Worm (Caenorhabditis elegans): ENCODE measurements around the gene nta-1.

The nta-1 gene

DNA sequence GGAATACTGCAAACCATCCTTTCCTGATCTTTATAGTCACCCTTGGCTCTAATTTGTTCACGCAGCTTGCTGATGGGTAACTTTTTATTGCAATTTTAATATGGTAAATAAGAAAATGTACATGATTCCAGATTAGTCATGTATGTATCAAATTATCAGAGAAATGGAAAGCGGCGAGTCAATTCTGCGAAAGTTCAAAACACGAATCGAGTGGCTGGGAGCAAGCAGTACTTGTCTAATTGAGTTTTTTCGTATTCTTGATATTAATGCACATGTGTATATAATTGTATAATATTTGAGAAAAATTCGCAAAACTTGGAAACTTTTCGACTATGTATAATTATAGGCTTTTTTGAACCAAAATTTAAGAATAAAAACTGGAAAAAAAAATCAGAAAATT lies 15.4 kb upstream of the nta-1 start, which contains the start of gene T24E12.12:
TSS of gene T24E12.12 (plus strand) at position 281 of the 400 bp plus-strand sequence.
- TF ChIP-seq unc-62 (GFP tag; optimal IDR thresholded peaks at IDR 0.05) = no peak

DNA sequence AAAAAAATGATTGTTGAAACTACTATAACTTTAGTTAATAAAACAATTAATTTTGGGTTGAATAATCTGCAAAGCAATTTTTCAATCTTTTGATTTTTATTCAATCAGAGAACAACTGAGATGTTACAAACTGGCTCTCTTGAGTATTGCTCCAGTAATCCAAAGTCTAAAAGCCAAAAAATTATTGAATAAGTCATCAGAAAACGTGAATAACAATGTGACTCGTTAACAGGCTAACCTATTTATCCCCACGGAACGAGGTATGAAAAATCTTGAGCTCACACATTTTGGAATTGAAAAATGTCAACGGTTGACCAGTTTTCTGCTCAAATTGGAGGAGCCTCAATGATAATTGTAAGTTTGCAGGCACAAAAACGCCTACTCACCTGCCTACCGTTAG lies 13.9 kb upstream of the nta-1 start, which contains the start of gene srx-111:
TSS of gene srx-111 (plus strand) at position 301 of the 400 bp plus-strand sequence.
- no peak for TF ChIP-seq unc-62 (GFP tag; optimal IDR thresholded peaks at IDR 0.05)

DNA sequence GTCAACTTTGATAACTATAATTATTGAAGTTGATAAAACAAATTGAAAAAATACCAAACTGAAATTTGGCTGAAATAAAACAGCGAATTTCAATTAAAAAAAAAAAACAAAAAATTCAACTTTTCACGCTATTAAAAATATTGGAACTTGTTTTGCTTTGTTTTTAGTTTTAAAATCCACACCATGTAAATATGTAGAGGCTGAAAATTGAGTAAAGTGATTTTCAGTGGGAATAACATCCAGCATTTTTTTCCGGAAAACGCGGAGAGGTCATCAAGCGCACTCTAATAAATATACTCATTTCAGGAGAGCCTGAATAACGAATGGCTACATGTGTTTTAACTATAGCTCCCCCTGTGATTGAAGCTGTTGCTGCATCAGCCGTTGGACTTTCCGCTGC lies 10.0 kb upstream of the nta-1 start, which contains the start of gene rcd-1:
TSS of gene rcd-1 (plus strand) at position 301 of the 400 bp plus-strand sequence.
- no peak for TF ChIP-seq unc-62 (GFP tag; optimal IDR thresholded peaks at IDR 0.05)

DNA sequence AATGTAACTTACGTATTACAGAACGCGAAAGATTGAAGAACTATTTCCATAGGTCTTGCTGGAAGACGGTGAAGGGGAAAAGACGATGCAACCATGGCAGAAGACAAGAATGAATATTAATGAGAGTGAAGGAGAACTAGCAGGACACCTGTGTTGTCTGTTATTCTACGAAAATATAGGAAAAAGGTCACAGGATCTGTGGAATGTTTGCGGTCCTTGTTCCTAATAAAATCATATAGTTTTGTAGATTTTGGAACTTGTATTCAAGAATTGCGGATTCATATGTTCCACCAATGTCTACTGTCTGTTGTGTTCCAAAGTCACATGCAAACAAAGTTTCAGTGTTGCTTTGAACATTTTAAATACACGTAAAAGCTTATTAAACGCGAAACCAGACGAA lies 8.6 kb upstream of the nta-1 start, which contains the start of gene sdz-11:
TSS of gene sdz-11 (minus strand) at position 101 of the 400 bp plus-strand sequence.
- TF ChIP-seq unc-62 (GFP tag; optimal IDR thresholded peaks at IDR 0.05) = no peak

DNA sequence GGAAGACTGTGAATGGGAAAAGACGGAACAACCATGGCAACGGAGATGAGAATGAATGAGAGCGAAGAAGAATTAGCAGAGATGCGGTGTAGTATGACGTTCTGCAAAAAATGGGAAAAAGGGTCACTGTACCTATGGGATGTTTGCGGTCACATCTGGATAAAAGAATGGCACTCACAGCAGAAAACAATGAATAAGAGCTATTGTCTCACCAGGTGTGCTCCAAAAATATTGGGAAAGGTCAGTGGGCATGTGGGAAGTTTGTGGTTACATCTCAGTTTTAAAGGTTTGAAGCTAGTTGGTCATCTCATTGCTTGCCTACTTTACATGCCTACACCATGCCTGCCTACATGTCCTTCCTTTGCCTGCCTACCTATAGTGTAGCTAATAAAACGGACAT lies 7.1 kb upstream of the nta-1 start, which contains the start of gene fbxb-91:
TSS of gene fbxb-91 (minus strand) at position 101 of the 400 bp plus-strand sequence.
- TF ChIP-seq unc-62 (GFP tag; optimal IDR thresholded peaks at IDR 0.05) = no peak

DNA sequence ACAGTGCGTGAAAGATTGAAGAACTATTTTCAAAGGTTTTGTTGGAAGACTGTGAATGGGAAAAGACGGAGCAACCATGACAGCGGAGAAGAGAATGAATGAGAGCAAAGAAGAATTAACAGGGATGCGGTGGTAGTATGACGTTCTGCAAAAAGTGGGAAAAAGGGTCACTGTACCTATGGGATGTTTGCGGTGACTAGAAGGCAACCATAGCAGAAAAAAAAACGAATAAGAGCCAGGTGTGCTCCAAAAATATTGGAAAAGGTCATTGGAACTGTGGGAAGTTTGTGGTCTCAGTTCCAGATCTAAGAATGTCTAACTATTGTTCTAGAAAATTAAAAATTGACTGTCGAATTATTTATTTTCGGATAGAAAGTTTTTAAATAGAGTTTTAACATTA lies 5.1 kb upstream of the nta-1 start, which contains the start of gene fbxb-90:
TSS of gene fbxb-90 (minus strand) at position 101 of the 400 bp plus-strand sequence.
- no peak for TF ChIP-seq unc-62 (GFP tag; optimal IDR thresholded peaks at IDR 0.05)

DNA sequence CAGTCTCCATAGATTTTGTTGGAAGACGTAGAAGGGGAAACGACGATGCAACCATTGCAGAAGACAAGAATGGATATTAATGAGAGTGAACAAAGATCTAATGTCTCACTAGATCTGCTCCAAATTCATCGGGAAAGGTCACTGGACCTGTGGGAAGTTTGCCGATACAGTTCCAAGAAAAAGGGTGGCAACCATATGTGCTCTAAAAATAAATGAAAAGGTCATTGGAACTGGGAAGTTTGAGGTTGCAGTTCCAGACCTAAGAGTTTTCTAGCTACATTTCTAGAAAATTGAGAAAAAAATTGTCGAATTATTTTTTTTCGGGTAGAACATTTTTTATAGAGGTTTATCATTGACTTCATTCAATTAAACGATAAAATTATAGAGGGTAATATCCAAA lies 3.8 kb upstream of the nta-1 start, which contains the start of gene fbxb-92:
TSS of gene fbxb-92 (minus strand) at position 101 of the 400 bp plus-strand sequence.
- TF ChIP-seq unc-62 (GFP tag; optimal IDR thresholded peaks at IDR 0.05) = no peak

DNA sequence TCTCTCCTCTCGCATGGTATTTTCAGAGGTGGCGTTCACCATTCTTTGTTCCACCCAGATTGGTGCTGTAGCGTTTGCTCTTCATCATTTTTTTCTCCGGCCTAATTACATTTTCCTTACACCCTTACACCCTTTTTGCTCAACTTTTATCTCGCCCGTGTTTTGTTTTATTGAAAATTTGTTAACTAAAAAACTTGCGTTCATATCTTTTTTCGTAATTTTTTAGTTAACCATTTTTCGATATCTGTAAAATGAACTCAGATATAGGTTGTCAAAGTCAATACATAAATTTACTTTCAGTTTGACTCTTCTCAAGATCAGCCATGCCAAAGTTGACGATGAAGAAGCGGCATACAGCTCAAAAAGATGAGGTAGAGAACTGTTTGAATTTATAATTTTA lies 2.0 kb downstream of the nta-1 start, which contains the start of gene F12E12.1:
TSS of gene F12E12.1 (plus strand) at position 301 of the 400 bp plus-strand sequence.
- no peak for TF ChIP-seq unc-62 (GFP tag; optimal IDR thresholded peaks at IDR 0.05)

DNA sequence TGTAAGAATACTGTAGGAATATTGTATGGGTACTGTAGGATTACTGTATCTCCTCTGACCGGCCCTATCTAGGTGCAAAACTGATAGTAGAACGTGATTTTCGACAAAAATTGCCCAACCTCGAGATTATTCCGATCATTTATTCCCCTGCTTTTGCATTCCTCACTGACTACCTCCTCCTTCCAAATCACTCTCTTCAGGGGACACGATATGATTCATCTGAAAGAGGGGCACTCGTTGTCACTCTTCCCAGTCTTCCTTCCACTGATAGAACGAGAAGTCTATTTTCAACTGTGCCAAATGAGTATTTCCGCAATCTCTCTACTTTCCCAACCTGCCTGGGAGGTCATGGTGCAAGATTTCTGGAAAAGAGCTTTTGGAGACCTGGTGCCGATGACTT lies 4.0 kb downstream of the nta-1 start, which contains the start of gene F12E12.2:
TSS of gene F12E12.2 (plus strand) at position 301 of the 400 bp plus-strand sequence.
- TF ChIP-seq unc-62 (GFP tag; optimal IDR thresholded peaks at IDR 0.05) = no peak

DNA sequence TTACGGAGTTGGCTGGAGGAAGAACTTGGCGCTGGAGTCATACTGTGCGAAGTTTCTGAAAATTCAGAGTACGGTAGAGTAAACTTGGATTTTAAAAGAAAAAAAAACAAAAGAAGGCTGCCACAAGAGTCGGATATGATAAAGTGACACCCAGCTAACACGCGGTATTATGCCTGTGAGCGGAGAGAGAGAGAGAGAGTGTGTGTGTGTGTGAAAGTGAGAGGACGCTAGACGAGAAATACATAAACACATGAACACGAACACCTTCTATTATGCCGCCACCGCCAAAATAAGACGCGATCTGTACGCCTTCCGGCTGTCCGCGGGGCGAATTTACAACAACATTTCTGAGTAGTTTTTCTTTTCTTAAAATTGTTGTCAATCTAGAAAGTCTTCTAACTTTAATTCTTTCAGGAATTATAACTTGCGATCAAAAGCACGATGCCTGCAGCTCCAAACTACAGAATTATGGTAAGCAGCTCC lies 6.7 kb downstream of the nta-1 start, which contains the start of gene F12E12.6:
TSS of gene F12E12.6 (minus strand) at position 51 of the 483 bp plus-strand sequence.
- TF ChIP-seq unc-62 (GFP tag; optimal IDR thresholded peaks at IDR 0.05) = no peak

DNA sequence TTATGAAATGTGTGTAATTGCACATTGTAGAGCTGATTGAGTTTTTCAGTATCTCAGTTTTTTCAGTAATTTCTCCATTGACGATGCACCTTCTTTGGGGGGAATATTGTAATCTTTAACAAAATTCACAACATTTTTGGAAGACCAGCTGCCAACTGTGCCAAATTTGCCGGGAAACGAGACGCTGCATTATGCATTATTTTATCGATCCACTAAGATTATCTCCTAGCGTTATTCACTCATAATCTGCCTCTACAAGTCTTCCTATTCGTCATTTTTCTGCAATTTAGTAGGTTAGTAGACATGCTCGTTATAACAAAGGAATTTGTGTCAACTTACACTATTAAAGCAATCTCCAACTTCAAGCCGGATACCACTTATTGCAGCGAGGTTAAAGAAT lies 11.9 kb downstream of the nta-1 start, which contains the start of the genes sdz-12 and bath-31:
TSS of gene sdz-12 (minus strand) at position 101 of the 400 bp plus-strand sequence.
TSS of gene bath-31 (plus strand) at position 251 of the 400 bp plus-strand sequence.
- no peak for TF ChIP-seq unc-62 (GFP tag; optimal IDR thresholded peaks at IDR 0.05)

DNA sequence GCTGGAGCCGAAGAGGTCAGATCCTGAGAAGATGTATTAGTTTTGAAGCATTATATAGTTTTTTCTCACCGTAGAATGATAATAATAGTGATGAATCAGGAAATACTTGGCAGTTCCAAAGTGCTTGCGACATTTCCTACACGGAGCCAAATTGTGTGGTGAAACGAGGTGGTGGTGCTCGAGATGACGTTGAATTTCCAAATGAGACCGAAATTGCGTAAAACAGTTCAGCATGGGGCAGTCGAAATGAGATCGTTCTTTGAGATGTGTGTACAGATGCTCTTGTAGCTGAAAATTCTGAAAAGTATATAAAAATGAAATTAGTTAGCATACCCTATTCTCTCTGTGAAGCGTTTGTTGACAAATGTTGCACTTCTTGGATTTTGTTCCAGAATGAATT lies 15.6 kb downstream of the nta-1 start, which contains the start of gene C46E10.8:
TSS of gene C46E10.8 (minus strand) at position 101 of the 400 bp plus-strand sequence.
- no peak for TF ChIP-seq unc-62 (GFP tag; optimal IDR thresholded peaks at IDR 0.05)

DNA sequence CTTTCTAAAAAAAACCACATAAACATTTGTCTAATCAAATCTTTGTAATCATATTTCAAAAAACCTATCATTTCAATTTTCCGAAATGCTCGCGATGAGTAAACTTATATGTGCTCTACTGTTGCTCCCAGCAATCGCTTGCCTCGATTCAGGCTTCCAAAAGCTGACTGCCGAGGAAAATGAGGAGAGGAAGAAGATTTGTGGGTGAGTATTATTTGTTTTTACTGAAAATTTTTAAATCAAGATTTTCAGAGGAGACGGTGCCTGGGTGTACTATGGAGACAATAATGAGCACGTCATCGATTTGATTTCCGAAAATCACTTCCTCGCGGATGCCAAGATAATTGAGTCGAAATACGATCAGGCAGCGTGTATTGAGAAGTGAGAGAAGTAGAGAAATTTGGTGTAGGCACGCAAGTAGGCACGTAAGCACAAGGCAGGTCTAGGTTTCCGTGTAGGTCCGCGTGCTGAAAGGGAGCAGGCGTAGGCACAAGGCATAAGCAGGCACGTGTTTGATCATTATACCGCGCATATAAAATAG lies 19.4 kb downstream of the nta-1 start, which contains the start of gene C46E10.1:
TSS of gene C46E10.1 (plus strand) at position 51 of the 541 bp plus-strand sequence.
- no peak for TF ChIP-seq unc-62 (GFP tag; optimal IDR thresholded peaks at IDR 0.05)

DNA sequence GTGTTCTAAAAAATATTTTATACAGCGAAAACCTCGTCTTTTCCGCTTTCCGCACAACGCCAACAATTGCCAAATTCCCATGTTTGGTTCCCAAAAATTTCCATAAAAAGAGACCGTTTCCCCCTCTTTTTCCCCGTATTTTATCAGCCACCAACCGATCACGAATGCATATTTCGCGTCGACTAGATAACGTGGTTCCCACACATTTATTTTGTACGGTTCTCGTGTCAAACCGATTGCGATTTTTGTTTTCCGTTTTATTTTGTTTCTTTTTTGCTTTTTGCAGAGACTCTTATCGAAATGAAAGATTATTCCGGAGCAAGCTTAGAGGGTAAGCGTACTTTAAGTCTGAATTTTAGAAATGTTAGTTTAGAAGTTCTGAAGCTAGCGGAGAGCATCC lies 22.6 kb downstream of the nta-1 start, which contains the start of gene C46E10.3:
TSS of gene C46E10.3 (plus strand) at position 301 of the 400 bp plus-strand sequence.
- no peak for TF ChIP-seq unc-62 (GFP tag; optimal IDR thresholded peaks at IDR 0.05)

DNA sequence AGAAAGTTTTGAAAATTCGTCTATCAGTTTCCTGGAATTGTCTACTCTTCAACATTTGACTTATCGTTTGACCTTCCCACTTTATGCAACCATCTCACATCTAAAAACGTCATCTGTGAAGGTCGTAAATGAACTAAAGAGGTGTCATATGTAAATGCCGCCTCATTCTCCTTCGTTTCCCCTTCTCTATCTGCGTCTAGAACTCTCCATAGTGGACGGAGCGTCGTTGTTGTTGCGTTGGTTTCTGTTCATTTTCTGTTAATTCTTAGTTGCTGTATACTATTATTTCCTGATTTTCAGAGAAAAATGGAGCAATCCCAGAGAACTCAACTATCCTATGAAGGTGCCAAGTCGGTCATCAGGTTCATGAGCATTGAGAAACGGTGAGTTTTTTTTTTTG lies 26.7 kb downstream of the nta-1 start, which contains the start of gene fbxc-52:
TSS of gene fbxc-52 (plus strand) at position 301 of the 400 bp plus-strand sequence.
- TF ChIP-seq unc-62 (GFP tag; optimal IDR thresholded peaks at IDR 0.05) = no peak

DNA sequence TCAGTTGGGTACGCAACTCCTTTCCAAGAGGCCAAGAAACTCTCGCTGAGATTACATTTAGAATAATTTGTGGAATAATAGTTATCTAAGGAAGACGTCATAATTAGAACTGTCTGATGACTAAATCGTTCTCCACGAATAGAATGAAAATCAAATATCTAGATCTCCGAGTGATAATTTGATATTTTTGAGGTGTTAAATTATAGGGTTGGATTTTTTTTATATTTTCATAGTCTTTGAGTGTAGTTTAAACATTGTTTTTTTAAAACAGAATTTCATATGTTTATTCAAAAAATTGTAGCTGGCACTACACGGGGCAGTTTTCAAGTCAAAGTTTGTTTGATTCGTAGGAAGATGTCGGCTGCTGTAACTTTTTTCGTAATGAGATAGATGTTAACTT lies 27.2 kb downstream of the nta-1 start, which contains the start of gene srh-99:
TSS of gene srh-99 (minus strand) at position 101 of the 400 bp plus-strand sequence.
- no peak for TF ChIP-seq unc-62 (GFP tag; optimal IDR thresholded peaks at IDR 0.05)
